Fruit fly (Drosophila melanogaster) whole organism, embryonic: ENCODE data around the gene Pp1alpha-96A.

Experiments used
- ATbp ChIP-seq: fragments of 200-800 bp; sonication (Bioruptor generic); optimal IDR thresholded peaks from 2 replicates; lab custom pipeline; 2017; ENCODE audit warnings: missing biosample characterization, mild to moderate bottlenecking, missing genetic modification characterization, missing genetic modification reagents
- Atf6 ChIP-seq: fragments of 200-800 bp; sonication (Bioruptor generic); IDR thresholded peaks from 2 replicates; pipeline ENCODE4 v1.3.6; 2022; ENCODE audit warnings: missing biosample characterization, missing genetic modification characterization
- CG1024 ChIP-seq: fragments of 200-800 bp; sonication (Bioruptor generic); IDR thresholded peaks from 2 replicates; pipeline ENCODE4 v1.3.6; 2022; ENCODE audit warnings: missing biosample characterization, missing genetic modification characterization
- CG10431 ChIP-seq: fragments of 200-800 bp; sonication (Bioruptor generic); optimal IDR thresholded peaks from 3 replicates; lab custom pipeline; 2018; ENCODE audit warnings: missing biosample characterization, mild to moderate bottlenecking, missing genetic modification characterization
- CG11696 ChIP-seq: fragments of 200-800 bp; sonication (Bioruptor generic); IDR thresholded peaks from 2 replicates; pipeline ENCODE4 v1.3.6; 2022; ENCODE audit warnings: missing biosample characterization, missing genetic modification characterization
- CG12391 ChIP-seq: fragments of 200-800 bp; sonication (Bioruptor generic); optimal IDR thresholded peaks from 3 replicates; lab custom pipeline; 2018; ENCODE audit warnings: missing biosample characterization, mild to moderate bottlenecking, missing genetic modification characterization, moderate library complexity
- CG13123 ChIP-seq: fragments of 200-800 bp; sonication (Bioruptor generic); optimal IDR thresholded peaks from 2 replicates; lab custom pipeline; 2016; ENCODE audit warnings: missing biosample characterization, missing genetic modification characterization
- CG13296 ChIP-seq: fragments of 200-800 bp; sonication (Bioruptor generic); optimal IDR thresholded peaks from 3 replicates; lab custom pipeline; 2018; ENCODE audit warnings: missing biosample characterization, mild to moderate bottlenecking, missing genetic modification characterization
- CG13624 ChIP-seq: fragments of 200-800 bp; sonication (Bioruptor generic); optimal IDR thresholded peaks from 2 replicates; lab custom pipeline; 2016; ENCODE audit warnings: missing biosample characterization, missing genetic modification characterization
- CG14441 ChIP-seq: fragments of 200-800 bp; sonication (Bioruptor generic); IDR thresholded peaks from 2 replicates; pipeline ENCODE4 v1.3.6; 2022; ENCODE audit warnings: missing biosample characterization, missing genetic modification characterization
- CG15269 ChIP-seq: fragments of 200-800 bp; sonication (Bioruptor generic); optimal IDR thresholded peaks from 2 replicates; lab custom pipeline; 2018; ENCODE audit warnings: missing biosample characterization, mild to moderate bottlenecking, missing genetic modification characterization, moderate library complexity
- CG16779 ChIP-seq: fragments of 200-800 bp; sonication (Bioruptor generic); IDR thresholded peaks from 2 replicates; pipeline ENCODE4 v1.3.6; 2022; ENCODE audit warnings: missing biosample characterization, missing genetic modification characterization
- CG2120 ChIP-seq: fragments of 200-800 bp; sonication (Bioruptor generic); optimal IDR thresholded peaks from 3 replicates; lab custom pipeline; 2016; ENCODE audit warnings: missing biosample characterization, missing genetic modification characterization
- CG2712 ChIP-seq: fragments of 200-800 bp; optimal IDR thresholded peaks from 3 replicates; lab custom pipeline; 2019; ENCODE audit warnings: missing biosample characterization, mild to moderate bottlenecking, missing genetic modification characterization, moderate library complexity
- CG31441 ChIP-seq: fragments of 200-800 bp; sonication (Bioruptor generic); IDR thresholded peaks from 2 replicates; pipeline ENCODE4 v1.3.6; 2022; ENCODE audit warnings: missing biosample characterization, missing genetic modification characterization
- CG34224 ChIP-seq: fragments of 200-800 bp; sonication (Bioruptor generic); IDR thresholded peaks from 3 replicates; pipeline ENCODE4 v1.3.6; 2022; ENCODE audit warnings: missing biosample characterization, missing genetic modification characterization; ENCODE audit not compliant: partially characterized antibody
- CG4328 ChIP-seq: fragments of 200-800 bp; sonication (Bioruptor generic); optimal IDR thresholded peaks from 3 replicates; lab custom pipeline; 2017; ENCODE audit warnings: missing biosample characterization, missing genetic modification reagents, missing genetic modification characterization
- CG5245 ChIP-seq: fragments of 200-800 bp; sonication (Bioruptor generic); optimal IDR thresholded peaks from 3 replicates; lab custom pipeline; 2016; ENCODE audit warnings: missing biosample characterization, missing genetic modification characterization
- CG6791 ChIP-seq: fragments of 200-800 bp; sonication (Bioruptor generic); IDR thresholded peaks from 3 replicates; pipeline ENCODE4 v1.3.6; 2022; ENCODE audit warnings: missing biosample characterization, missing genetic modification characterization; ENCODE audit not compliant: partially characterized antibody
- Dll ChIP-seq: fragments of 200-800 bp; sonication (Bioruptor generic); IDR thresholded peaks from 4 replicates; pipeline ENCODE4 v1.3.6; 2022; ENCODE audit warnings: missing biosample characterization, missing genetic modification characterization; ENCODE audit not compliant: partially characterized antibody
- Doc2 ChIP-seq: fragments of 200-800 bp; sonication (Bioruptor generic); IDR thresholded peaks from 2 replicates; pipeline ENCODE4 v1.3.6; 2022; ENCODE audit warnings: missing biosample characterization, missing genetic modification characterization
- ERR ChIP-seq: fragments of 200-800 bp; sonication (Bioruptor generic); optimal IDR thresholded peaks from 2 replicates; lab custom pipeline; 2016; ENCODE audit warnings: missing biosample characterization, missing genetic modification characterization
- HLH4C ChIP-seq: fragments of 200-800 bp; sonication (Bioruptor generic); IDR thresholded peaks from 3 replicates; pipeline ENCODE4 v1.3.6; 2022; ENCODE audit warnings: missing biosample characterization, missing genetic modification characterization; ENCODE audit not compliant: partially characterized antibody
- MESR4 ChIP-seq: fragments of 200-800 bp; sonication (Bioruptor generic); optimal IDR thresholded peaks from 2 replicates; lab custom pipeline; 2018; ENCODE audit warnings: missing biosample characterization, mild to moderate bottlenecking, missing genetic modification characterization, moderate library complexity
- NK7.1 ChIP-seq: fragments of 200-800 bp; sonication (Bioruptor generic); optimal IDR thresholded peaks from 3 replicates; lab custom pipeline; 2016; ENCODE audit warnings: missing biosample characterization, missing genetic modification characterization
- Nf-YC ChIP-seq: fragments of 200-800 bp; optimal IDR thresholded peaks from 3 replicates; lab custom pipeline; 2019; ENCODE audit warnings: missing biosample characterization, mild to moderate bottlenecking, missing genetic modification characterization, moderate library complexity
- Oaz ChIP-seq: fragments of 200-800 bp; sonication (Bioruptor generic); IDR thresholded peaks from 2 replicates; pipeline ENCODE4 v1.3.6; 2022; ENCODE audit warnings: missing biosample characterization, missing genetic modification characterization
- PHDP ChIP-seq: fragments of 200-800 bp; sonication (Bioruptor generic); optimal IDR thresholded peaks from 3 replicates; lab custom pipeline; 2018; ENCODE audit warnings: missing biosample characterization, mild to moderate bottlenecking, missing genetic modification characterization, moderate library complexity
- Rfx ChIP-seq: fragments of 200-800 bp; sonication (Bioruptor generic); IDR thresholded peaks from 2 replicates; pipeline ENCODE4 v1.3.6; 2022; ENCODE audit warnings: missing biosample characterization, missing genetic modification characterization
- Sin3A ChIP-seq: fragments of >200 bp; optimal IDR thresholded peaks from 2 replicates; lab custom pipeline; 2018
- Usf ChIP-seq: fragments of 200-800 bp; sonication (Bioruptor generic); optimal IDR thresholded peaks from 2 replicates; lab custom pipeline; 2017; ENCODE audit warnings: missing genotype, missing biosample characterization, missing genetic modification characterization
- Xbp1 ChIP-seq: fragments of 200-800 bp; sonication (Bioruptor generic); optimal IDR thresholded peaks from 3 replicates; lab custom pipeline; 2016; ENCODE audit warnings: missing biosample characterization, mild to moderate bottlenecking, missing genetic modification characterization
- Xrp1 ChIP-seq: fragments of 200-800 bp; sonication (Bioruptor generic); IDR thresholded peaks from 2 replicates; pipeline ENCODE4 v1.3.6; 2022; ENCODE audit warnings: missing biosample characterization, missing genetic modification characterization
- aop ChIP-seq: fragments of 200-800 bp; sonication (Bioruptor generic); IDR thresholded peaks from 2 replicates; pipeline ENCODE4 v1.3.6; 2022; ENCODE audit warnings: missing biosample characterization, missing genetic modification characterization
- chm ChIP-seq: fragments of 200-800 bp; sonication (Bioruptor generic); IDR thresholded peaks from 2 replicates; pipeline ENCODE4 v1.3.6; 2022; ENCODE audit warnings: missing biosample characterization, missing genetic modification characterization
- dpn ChIP-seq, 2 experiments: fragments of 200-800 bp; sonication (Bioruptor generic); optimal IDR thresholded peaks; 3 replicates each; lab custom pipeline; 2016; ENCODE audit warnings: missing biosample characterization in 2 of 2, missing genetic modification characterization in 2 of 2
- ewg ChIP-seq: fragments of 200-800 bp; sonication (Bioruptor generic); optimal IDR thresholded peaks from 3 replicates; lab custom pipeline; 2017; ENCODE audit warnings: mild to moderate bottlenecking, missing biosample characterization, missing genetic modification reagents, missing genetic modification characterization
- fd96Cb ChIP-seq: fragments of 200-800 bp; sonication (Bioruptor generic); optimal IDR thresholded peaks from 2 replicates; lab custom pipeline; 2018; ENCODE audit warnings: missing biosample characterization, mild to moderate bottlenecking, missing genetic modification characterization, moderate library complexity
- gsb-n ChIP-seq: fragments of 200-800 bp; sonication (Bioruptor generic); optimal IDR thresholded peaks from 3 replicates; lab custom pipeline; 2018; ENCODE audit warnings: missing biosample characterization, mild to moderate bottlenecking, missing genetic modification characterization
- her ChIP-seq: fragments of 200-800 bp; sonication (Bioruptor generic); optimal IDR thresholded peaks from 2 replicates; lab custom pipeline; 2016; ENCODE audit warnings: missing biosample characterization, missing genetic modification characterization
- kah ChIP-seq: fragments of 200-800 bp; sonication (Bioruptor generic); optimal IDR thresholded peaks from 2 replicates; lab custom pipeline; 2018; ENCODE audit warnings: missing biosample characterization, mild to moderate bottlenecking, missing genetic modification characterization
- ken ChIP-seq: fragments of 200-800 bp; sonication (Bioruptor generic); IDR thresholded peaks from 3 replicates; pipeline ENCODE4 v1.3.6; 2022; ENCODE audit warnings: missing biosample characterization, missing genetic modification characterization
- lbe ChIP-seq: fragments of 200-800 bp; sonication (Bioruptor generic); optimal IDR thresholded peaks from 2 replicates; lab custom pipeline; 2016; ENCODE audit warnings: missing biosample characterization, mild to moderate bottlenecking, missing genetic modification characterization
- lilli ChIP-seq: fragments of 200-800 bp; sonication (Bioruptor generic); optimal IDR thresholded peaks from 3 replicates; lab custom pipeline; 2016; ENCODE audit warnings: missing biosample characterization, missing genetic modification characterization
- p53 ChIP-seq: fragments of 200-800 bp; sonication (Bioruptor generic); optimal IDR thresholded peaks from 2 replicates; lab custom pipeline; 2016; ENCODE audit warnings: missing biosample characterization, missing genetic modification characterization
- pita ChIP-seq: fragments of 200-800 bp; sonication (Bioruptor generic); optimal IDR thresholded peaks from 2 replicates; lab custom pipeline; 2017; ENCODE audit warnings: missing biosample characterization, mild to moderate bottlenecking, missing genetic modification characterization
- sima ChIP-seq: fragments of 200-800 bp; sonication (Bioruptor generic); optimal IDR thresholded peaks from 2 replicates; lab custom pipeline; 2016; ENCODE audit warnings: missing biosample characterization, missing genetic modification characterization
- sisA ChIP-seq: fragments of 200-800 bp; sonication (Bioruptor generic); IDR thresholded peaks from 2 replicates; pipeline ENCODE4 v1.3.6; 2022; ENCODE audit warnings: missing biosample characterization, missing genetic modification characterization
- so ChIP-seq: fragments of 200-800 bp; sonication (Bioruptor generic); IDR thresholded peaks from 3 replicates; pipeline ENCODE4 v1.3.6; 2022; ENCODE audit warnings: missing biosample characterization, missing genetic modification characterization
- toy ChIP-seq: fragments of 200-800 bp; sonication (Bioruptor generic); IDR thresholded peaks from 2 replicates; pipeline ENCODE4 v1.3.6; 2022; ENCODE audit warnings: missing biosample characterization, missing genetic modification characterization
- trh ChIP-seq: fragments of 200-800 bp; sonication (Bioruptor generic); optimal IDR thresholded peaks from 2 replicates; lab custom pipeline; 2016; ENCODE audit warnings: missing biosample characterization, missing genetic modification characterization
- z ChIP-seq: fragments of 200-800 bp; sonication (Bioruptor generic); IDR thresholded peaks from 3 replicates; pipeline ENCODE4 v1.3.6; 2022; ENCODE audit warnings: missing biosample characterization, missing genetic modification characterization

Gene Pp1alpha-96A

dm6 chr3R:24544388-24544787 lies 26.3 kb downstream of the Pp1alpha-96A start, which contains the start of gene Esyt2 (continued):
- peak; percentile 65 for TF ChIP-seq kah (GFP tag; lab: Kevin White, UChicago)
- TF ChIP-seq Xbp1 (GFP tag; lab: Kevin White, UChicago), result peak; percentile 26
- no peak for TF ChIP-seq NK7.1
- no peak for TF ChIP-seq lbe (GFP tag; lab: Kevin White, UChicago)
- TF ChIP-seq ERR (GFP tag; lab: Kevin White, UChicago), result no peak
- no peak for TF ChIP-seq Oaz (GFP tag; lab: Robert Waterston, UW)
- TF ChIP-seq Rfx, result peak; percentile 76
- TF ChIP-seq CG16779 (GFP tag; lab: Robert Waterston, UW), result 0 out of 2 replicates have a peak, but pooled peaks have one; percentile 7
- TF ChIP-seq PHDP (tag; lab: Kevin White, UChicago), result peak; percentile 8
- no peak for TF ChIP-seq Sin3A (lab: Kevin White, UChicago)
- no peak for TF ChIP-seq CG11696 (GFP tag; lab: Robert Waterston, UW)
- peak in 1 of 2 experiments; percentile 12 for TF ChIP-seq dpn (GFP tag; optimal IDR thresholded peaks at IDR 0.05; lab: Kevin White, UChicago)
- no peak for TF ChIP-seq chm (GFP tag; lab: Robert Waterston, UW)
- TF ChIP-seq CG13123 (GFP tag; lab: Kevin White, UChicago), result no peak
- no peak for TF ChIP-seq Doc2
- no peak for TF ChIP-seq trh
- no peak for TF ChIP-seq ewg
- peak; percentile 38 for TF ChIP-seq CG12391 (tag; lab: Kevin White, UChicago)
- TF ChIP-seq aop (GFP tag; lab: Robert Waterston, UW), result no peak
- TF ChIP-seq MESR4, result no peak
- TF ChIP-seq so (GFP tag; lab: Robert Waterston, UW), result peak; percentile 55; the same call in 2 of the 3 replicates
- TF ChIP-seq CG1024 (GFP tag; lab: Robert Waterston, UW), result no peak
- TF ChIP-seq Nf-YC, result no peak
- TF ChIP-seq CG5245, result no peak
- TF ChIP-seq lilli (GFP tag; lab: Kevin White, UChicago), result peak; percentile 10
- TF ChIP-seq HLH4C (GFP tag; lab: Robert Waterston, UW), result no peak
- TF ChIP-seq sisA (GFP tag; lab: Robert Waterston, UW), result no peak
- TF ChIP-seq Xrp1 (GFP tag; lab: Robert Waterston, UW), result peak; percentile 23; the same call in 1 of the 2 replicates
- TF ChIP-seq toy (GFP tag; lab: Robert Waterston, UW), result 0 out of 2 replicates have a peak, but pooled peaks have one; percentile 35
- TF ChIP-seq ken (GFP tag; lab: Robert Waterston, UW), result no peak
- TF ChIP-seq Usf (GFP tag; lab: Kevin White, UChicago), result peak; percentile 11
- TF ChIP-seq p53 (GFP tag; lab: Kevin White, UChicago), result no peak
- peak; percentile 32 for TF ChIP-seq CG2712 (tag; lab: Kevin White, UChicago)
- TF ChIP-seq CG34224 (GFP tag; lab: Robert Waterston, UW), result no peak
- no peak for TF ChIP-seq CG10431 (GFP tag; lab: Kevin White, UChicago)
- peak; percentile 53 for TF ChIP-seq CG14441
- TF ChIP-seq CG13296 (GFP tag; lab: Kevin White, UChicago), result peak; percentile 20
- TF ChIP-seq CG6791 (GFP tag; lab: Robert Waterston, UW), result no peak
- TF ChIP-seq CG31441 (GFP tag; lab: Robert Waterston, UW), result 0 out of 2 replicates have a peak, but pooled peaks have one; percentile 20
- TF ChIP-seq gsb-n, result no peak
- no peak for TF ChIP-seq her
- peak; percentile 95 for TF ChIP-seq z
- no peak for TF ChIP-seq Dll (GFP tag; lab: Robert Waterston, UW)
- TF ChIP-seq sima (GFP tag; lab: Kevin White, UChicago), result no peak
- peak; percentile 13 for TF ChIP-seq ATbp (GFP tag; lab: Kevin White, UChicago)
- TF ChIP-seq pita (GFP tag; lab: Kevin White, UChicago), result no peak
- no peak for TF ChIP-seq CG13624 (GFP tag; lab: Kevin White, UChicago)
- TF ChIP-seq Atf6 (GFP tag; lab: Robert Waterston, UW), result peak; percentile 38; the same call in 1 of the 2 replicates
- TF ChIP-seq CG4328 (GFP tag; lab: Kevin White, UChicago), result no peak
- TF ChIP-seq fd96Cb (tag; lab: Kevin White, UChicago), result peak; percentile 3
- TF ChIP-seq CG15269, result peak; percentile 51
- peak; percentile 27 for TF ChIP-seq CG2120 (GFP tag; lab: Kevin White, UChicago)
